Worm (Caenorhabditis elegans) whole organism, late embryonic: ENCODE results near the gene nhr-103.

Source experiments
- C08G9.2 ChIP-seq: sonication (generic microtip); optimal IDR thresholded peaks from 2 replicates; lab custom pipeline; 2016; ENCODE audit warnings: mild to moderate bottlenecking, missing genetic modification characterization, moderate library complexity, missing compliant biosample characterization
- F13H6.1 ChIP-seq: sonication (generic microtip); optimal IDR thresholded peaks from 2 replicates; lab custom pipeline; 2016; ENCODE audit warnings: missing genetic modification characterization, missing compliant biosample characterization
- Y22D7AL.16 ChIP-seq: sonication (generic microtip); optimal IDR thresholded peaks from 2 replicates; lab custom pipeline; 2016; ENCODE audit warnings: missing genetic modification characterization, missing compliant biosample characterization
- ahr-1 ChIP-seq: sonication (generic microtip); optimal IDR thresholded peaks from 2 replicates; lab custom pipeline; 2016; ENCODE audit warnings: missing genetic modification characterization, missing compliant biosample characterization
- ama-1 ChIP-seq: fragments of 150-350 bp; optimal IDR thresholded peaks from 2 replicates; lab custom pipeline; 2014
- ceh-14 ChIP-seq: sonication (generic microtip); optimal IDR thresholded peaks from 2 replicates; lab custom pipeline; 2016; ENCODE audit warnings: missing genotype, missing genetic modification characterization, missing compliant biosample characterization
- ceh-18 ChIP-seq: sonication (generic microtip); optimal IDR thresholded peaks from 2 replicates; lab custom pipeline; 2016; ENCODE audit warnings: missing genetic modification characterization, missing compliant biosample characterization
- ceh-19 ChIP-seq: fragments of 200-800 bp; sonication (Bioruptor generic); optimal IDR thresholded peaks from 2 replicates; lab custom pipeline; 2018; ENCODE audit warnings: mild to moderate bottlenecking, missing genetic modification characterization, missing compliant biosample characterization
- ceh-2 ChIP-seq: sonication (generic microtip); optimal IDR thresholded peaks from 2 replicates; lab custom pipeline; 2016; ENCODE audit warnings: missing genotype, missing genetic modification characterization, missing compliant biosample characterization
- ceh-24 ChIP-seq: sonication (generic microtip); optimal IDR thresholded peaks from 2 replicates; lab custom pipeline; 2016; ENCODE audit warnings: mild to moderate bottlenecking, missing genetic modification characterization, missing compliant biosample characterization
- ceh-34 ChIP-seq: sonication (generic microtip); optimal IDR thresholded peaks from 2 replicates; lab custom pipeline; 2016; ENCODE audit warnings: mild to moderate bottlenecking, missing genetic modification characterization, missing compliant biosample characterization
- ceh-45 ChIP-seq: fragments of 200-800 bp; sonication (Bioruptor generic); IDR thresholded peaks from 2 replicates; pipeline ENCODE4 v1.3.6; 2022; ENCODE audit warnings: missing genetic modification reagents, missing genetic modification characterization, missing compliant biosample characterization
- ceh-48 ChIP-seq: sonication (generic microtip); optimal IDR thresholded peaks from 2 replicates; lab custom pipeline; 2016; ENCODE audit warnings: missing genetic modification characterization, inconsistent platforms, missing compliant biosample characterization
- ceh-9 ChIP-seq: sonication (generic microtip); optimal IDR thresholded peaks from 2 replicates; lab custom pipeline; 2016; ENCODE audit warnings: mild to moderate bottlenecking, missing genetic modification characterization, inconsistent platforms, missing compliant biosample characterization
- che-1 ChIP-seq: sonication (generic microtip); optimal IDR thresholded peaks from 2 replicates; lab custom pipeline; 2016; ENCODE audit warnings: mild to moderate bottlenecking, missing genetic modification characterization, missing compliant biosample characterization
- dmd-4 ChIP-seq: sonication (generic microtip); optimal IDR thresholded peaks from 2 replicates; lab custom pipeline; 2016; ENCODE audit warnings: borderline replicate concordance, missing genetic modification characterization, missing compliant biosample characterization
- dve-1 ChIP-seq: sonication (generic microtip); optimal IDR thresholded peaks from 2 replicates; lab custom pipeline; 2017; ENCODE audit warnings: antibody characterized with exemption, mild to moderate bottlenecking, missing genetic modification characterization, missing compliant biosample characterization
- elt-2 ChIP-seq: sonication (generic microtip); optimal IDR thresholded peaks from 2 replicates; lab custom pipeline; 2016; ENCODE audit warnings: missing genetic modification reagents, missing genetic modification characterization, missing compliant biosample characterization
- elt-4 ChIP-seq: sonication (generic microtip); optimal IDR thresholded peaks from 2 replicates; lab custom pipeline; 2016; ENCODE audit warnings: missing genetic modification characterization, missing compliant biosample characterization
- ets-4 ChIP-seq: sonication (generic microtip); optimal IDR thresholded peaks from 2 replicates; lab custom pipeline; 2016; ENCODE audit warnings: missing genetic modification characterization, missing compliant biosample characterization
- fkh-10 ChIP-seq: fragments of 150-350 bp; optimal IDR thresholded peaks from 2 replicates; lab custom pipeline; 2014; ENCODE audit warnings: missing biosample characterization, missing genetic modification reagents, missing genetic modification characterization
- hlh-15 ChIP-seq: sonication (generic microtip); optimal IDR thresholded peaks from 2 replicates; lab custom pipeline; 2016; ENCODE audit warnings: missing genetic modification characterization, missing compliant biosample characterization
- hlh-6 ChIP-seq: sonication (generic microtip); optimal IDR thresholded peaks from 2 replicates; lab custom pipeline; 2016; ENCODE audit warnings: missing genotype, missing genetic modification characterization, missing compliant biosample characterization
- hlh-8 ChIP-seq: sonication (generic microtip); optimal IDR thresholded peaks from 2 replicates; lab custom pipeline; 2016; ENCODE audit warnings: missing genotype, missing genetic modification characterization, missing compliant biosample characterization
- lin-11 ChIP-seq: fragments of 200-800 bp; sonication (Bioruptor generic); optimal IDR thresholded peaks from 2 replicates; lab custom pipeline; 2018; ENCODE audit warnings: mild to moderate bottlenecking, missing genetic modification characterization, missing compliant biosample characterization
- nfya-1 ChIP-seq: sonication (generic microtip); optimal IDR thresholded peaks from 2 replicates; lab custom pipeline; 2017; ENCODE audit warnings: missing genetic modification characterization, mild to moderate bottlenecking, missing compliant biosample characterization, antibody characterized with exemption, moderate library complexity
- nhr-11 ChIP-seq: fragments of 150-350 bp; optimal IDR thresholded peaks from 2 replicates; lab custom pipeline; 2014; ENCODE audit warnings: missing biosample characterization, missing genetic modification characterization
- nhr-232 ChIP-seq: sonication (generic microtip); optimal IDR thresholded peaks from 2 replicates; lab custom pipeline; 2016; ENCODE audit warnings: missing genetic modification characterization, missing compliant biosample characterization
- odd-2 ChIP-seq: sonication (generic microtip); optimal IDR thresholded peaks from 2 replicates; lab custom pipeline; 2017; ENCODE audit warnings: antibody characterized with exemption, mild to moderate bottlenecking, missing genetic modification characterization, missing compliant biosample characterization
- pat-9 ChIP-seq: fragments of 200-800 bp; sonication (Bioruptor generic); optimal IDR thresholded peaks from 2 replicates; lab custom pipeline; 2018; ENCODE audit warnings: mild to moderate bottlenecking, missing genetic modification characterization, moderate library complexity, missing compliant biosample characterization
- pax-1 ChIP-seq: fragments of 150-350 bp; optimal IDR thresholded peaks from 2 replicates; lab custom pipeline; 2014; ENCODE audit warnings: missing biosample characterization, missing genetic modification characterization
- pqm-1 ChIP-seq: sonication (generic microtip); optimal IDR thresholded peaks from 2 replicates; lab custom pipeline; 2016; ENCODE audit warnings: missing genetic modification characterization, missing compliant biosample characterization
- rnt-1 ChIP-seq: sonication (generic microtip); optimal IDR thresholded peaks from 2 replicates; lab custom pipeline; 2016; ENCODE audit warnings: missing genetic modification characterization, missing compliant biosample characterization
- sdc-2 ChIP-seq: sonication (generic microtip); optimal IDR thresholded peaks from 2 replicates; lab custom pipeline; 2016; ENCODE audit warnings: missing genotype, missing genetic modification characterization, missing compliant biosample characterization
- sox-4 ChIP-seq: sonication (generic microtip); optimal IDR thresholded peaks from 2 replicates; lab custom pipeline; 2017; ENCODE audit warnings: mild to moderate bottlenecking, missing genetic modification characterization, inconsistent platforms, missing compliant biosample characterization
- syd-9 ChIP-seq: sonication (generic microtip); optimal IDR thresholded peaks from 2 replicates; lab custom pipeline; 2016; ENCODE audit warnings: mild to moderate bottlenecking, missing genetic modification characterization, moderate library complexity, missing compliant biosample characterization
- ttx-3 ChIP-seq: sonication (generic microtip); optimal IDR thresholded peaks from 2 replicates; lab custom pipeline; 2016; ENCODE audit warnings: missing genetic modification reagents, missing genetic modification characterization, missing compliant biosample characterization
- unc-3 ChIP-seq, 2 experiments: fragments of 200-800 bp in 1 of 2; sonication (Bioruptor generic) in 1 of 2; sonication (generic microtip) in 1 of 2; conservative IDR thresholded peaks in 1 of 2; optimal IDR thresholded peaks in 1 of 2; 2 replicates each; pipeline versions ENCODE4 v1.3.6 to Lab custom; 2016 to 2022; ENCODE audit warnings: missing compliant biosample characterization in 2 of 2, missing genetic modification characterization in 2 of 2, missing genetic modification reagents in 1 of 2
- unc-42 ChIP-seq: sonication (generic microtip); optimal IDR thresholded peaks from 2 replicates; lab custom pipeline; 2016; ENCODE audit warnings: missing genotype, missing genetic modification characterization, missing compliant biosample characterization
- unc-55 ChIP-seq: sonication (generic microtip); optimal IDR thresholded peaks from 2 replicates; lab custom pipeline; 2017; ENCODE audit warnings: missing biosample characterization, missing genetic modification reagents, missing genetic modification characterization
- zip-5 ChIP-seq: sonication (generic microtip); optimal IDR thresholded peaks from 2 replicates; lab custom pipeline; 2016; ENCODE audit warnings: missing genetic modification characterization, missing compliant biosample characterization
- ztf-16 ChIP-seq: sonication (generic microtip); optimal IDR thresholded peaks from 2 replicates; lab custom pipeline; 2017; ENCODE audit warnings: missing genetic modification characterization, missing compliant biosample characterization

Gene nhr-103

DNA sequence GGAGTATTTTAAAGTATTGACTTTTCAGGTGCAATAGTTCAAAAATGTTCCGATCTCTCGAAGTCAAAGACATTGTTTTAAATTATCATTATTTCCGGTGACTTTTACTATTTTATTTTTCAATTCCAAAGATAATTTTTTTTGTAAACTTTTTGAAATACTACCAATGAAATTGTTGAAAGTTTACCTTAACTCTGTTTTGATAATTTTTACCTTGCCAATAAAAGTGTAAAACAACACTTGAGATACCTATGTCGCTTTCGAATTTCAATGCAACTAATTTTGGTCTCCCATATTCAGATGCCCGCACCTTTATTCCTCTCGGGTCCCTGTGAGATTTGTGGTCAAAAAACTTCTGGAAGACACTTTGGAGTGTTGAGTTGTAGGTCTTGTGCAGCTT, at the start of gene nhr-103:
Gene nhr-103 (plus strand): TSS at position 301 of the 400 bp plus-strand sequence.
- TF ChIP-seq che-1 (tag; lab: Kevin White, UChicago) (no peak), ceh-48 (tag; lab: Kevin White, UChicago) (no peak), odd-2 (no peak), ceh-18 (tag; lab: Kevin White, UChicago) (no peak), sdc-2 (tag; lab: Kevin White, UChicago) (no peak), F13H6.1 (tag; lab: Kevin White, UChicago) (no peak), ceh-9 (tag; lab: Kevin White, UChicago) (no peak), ttx-3 (tag; lab: Kevin White, UChicago) (no peak), sox-4 (tag; lab: Kevin White, UChicago) (no peak), ceh-24 (tag; lab: Kevin White, UChicago) (no peak), ceh-34 (tag; lab: Kevin White, UChicago) (no peak), ceh-45 (GFP tag; lab: Robert Waterston, UW) (no peak), elt-2 (tag; lab: Kevin White, UChicago) (no peak), ceh-19 (no peak), ceh-14 (tag; lab: Kevin White, UChicago) (no peak), ahr-1 (tag; lab: Kevin White, UChicago) (no peak)

DNA sequence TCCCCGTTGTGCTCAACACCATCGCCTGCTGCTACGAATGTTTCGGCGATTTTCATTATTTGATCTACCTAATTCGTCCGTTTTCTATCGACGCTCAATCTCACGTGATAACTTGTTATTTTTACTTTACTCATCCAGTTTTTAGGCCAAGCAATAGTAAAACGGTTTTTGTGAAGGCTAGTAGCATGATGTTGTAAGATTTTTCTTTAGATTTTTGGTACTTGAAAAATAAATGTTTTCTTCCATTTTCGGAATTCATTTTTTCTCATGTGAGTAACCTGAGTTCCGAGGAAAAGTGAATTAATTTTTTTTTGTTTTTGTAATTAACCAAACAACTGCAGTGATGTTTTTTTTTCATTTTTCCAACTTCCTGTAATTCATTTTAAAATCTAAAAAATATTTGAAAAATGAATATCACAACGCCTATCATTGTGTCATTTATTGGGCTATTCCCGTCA, 47.9 kb upstream of the nhr-103 start, which contains the start of gene srbc-17:
Gene srbc-17 (plus strand): TSS at position 408 of the 458 bp plus-strand sequence.
- TF ChIP-seq rnt-1 (no peak), hlh-15 (tag; lab: Kevin White, UChicago) (no peak), unc-3 (GFP tag; conservative IDR thresholded peaks at IDR 0.05; lab: Robert Waterston, UW) (no peak), unc-3 (tag; optimal IDR thresholded peaks at IDR 0.05; lab: Kevin White, UChicago) (no peak), elt-4 (tag; lab: Kevin White, UChicago) (no peak), F13H6.1 (tag; lab: Kevin White, UChicago) (no peak), pqm-1 (tag; lab: Kevin White, UChicago) (no peak), lin-11 (tag; lab: Kevin White, UChicago) (no peak), unc-55 (no peak), nhr-232 (tag; lab: Kevin White, UChicago) (no peak), ztf-16 (no peak), che-1 (tag; lab: Kevin White, UChicago) (no peak), ttx-3 (tag; lab: Kevin White, UChicago) (no peak), nhr-11 (no peak), elt-2 (tag; lab: Kevin White, UChicago) (no peak)

DNA sequence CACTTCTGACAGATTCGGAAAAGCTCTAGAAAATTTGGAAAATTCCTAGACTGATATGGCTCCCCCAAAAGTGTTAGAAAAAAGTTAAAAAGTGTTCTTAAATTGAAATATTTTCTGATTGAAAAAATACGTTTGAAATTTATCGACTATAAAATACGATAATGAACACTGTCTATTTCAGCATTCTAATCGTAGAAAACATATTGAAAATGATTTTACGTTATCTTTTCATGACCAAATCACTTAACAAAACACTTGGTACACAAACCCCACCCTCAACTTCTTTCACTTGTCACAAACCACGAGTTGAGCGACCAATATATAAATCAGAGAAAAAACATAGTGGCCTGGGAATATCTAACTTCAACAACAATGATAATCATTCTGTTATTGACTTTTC, 46.0 kb upstream of the nhr-103 start, which contains the start of gene cyp-33C1:
Gene cyp-33C1 (plus strand): TSS at position 301 of the 400 bp plus-strand sequence.
- TF ChIP-seq zip-5 (tag; lab: Kevin White, UChicago): no peak
- no peak for TF ChIP-seq pat-9 (tag; lab: Kevin White, UChicago)

DNA sequence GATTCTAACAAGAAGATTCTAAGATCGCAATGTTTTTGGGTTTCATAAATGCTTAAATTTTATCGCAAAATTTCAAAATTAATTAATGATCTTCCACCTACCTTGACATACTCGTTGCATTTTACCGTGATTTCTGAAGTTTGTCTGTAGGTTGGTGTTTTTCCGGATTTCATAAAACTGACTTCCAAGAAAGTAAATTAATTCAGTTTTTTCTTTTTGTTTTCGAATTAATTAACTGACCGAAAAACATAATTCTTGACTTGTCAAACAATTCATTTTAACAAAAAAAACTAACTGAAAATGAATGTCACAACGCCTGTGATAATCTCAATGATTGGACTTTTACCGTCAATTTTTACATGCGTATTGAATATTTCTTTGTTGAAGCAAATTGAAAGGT, 43.5 kb upstream of the nhr-103 start, which contains the start of gene srbc-16:
Gene srbc-16 (plus strand): TSS at position 301 of the 400 bp plus-strand sequence.
- TF ChIP-seq dve-1 (tag; lab: Kevin White, UChicago): no peak
- TF ChIP-seq elt-2 (tag; lab: Kevin White, UChicago): no peak
- no peak for TF ChIP-seq C08G9.2 (tag; lab: Kevin White, UChicago)
- TF ChIP-seq lin-11 (tag; lab: Kevin White, UChicago): no peak

DNA sequence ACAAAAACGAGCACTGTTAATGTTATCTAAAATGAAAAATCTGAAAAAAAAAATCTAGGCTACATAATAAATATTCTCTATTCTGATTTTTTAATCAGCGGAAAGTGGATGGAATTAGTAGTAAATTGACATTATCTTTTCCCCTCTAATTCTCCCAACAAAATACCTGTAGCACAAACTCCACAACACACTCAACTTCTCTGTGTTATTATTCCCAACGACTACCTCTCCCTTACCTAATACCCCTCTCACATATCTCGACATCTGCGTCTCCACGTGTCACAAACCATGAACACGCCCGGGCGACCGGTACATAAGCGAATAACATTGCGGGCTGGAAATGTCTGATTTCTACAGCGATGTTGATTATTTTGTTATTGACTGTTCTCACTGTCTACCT, 42.1 kb upstream of the nhr-103 start, which contains the start of gene cyp-33C2:
Gene cyp-33C2 (plus strand): TSS at position 327 of the 400 bp plus-strand sequence.
- TF ChIP-seq ceh-2 (tag; lab: Kevin White, UChicago): no peak
- TF ChIP-seq Y22D7AL.16: no peak
- TF ChIP-seq syd-9 (tag; lab: Kevin White, UChicago): no peak
- TF ChIP-seq unc-42 (tag; lab: Kevin White, UChicago): no peak
- no peak for TF ChIP-seq ztf-16
- TF ChIP-seq elt-2 (tag; lab: Kevin White, UChicago): no peak
- TF ChIP-seq ets-4 (tag; lab: Kevin White, UChicago): no peak
- no peak for TF ChIP-seq hlh-8 (tag; lab: Kevin White, UChicago)
- no peak for TF ChIP-seq zip-5 (tag; lab: Kevin White, UChicago)
- no peak for TF ChIP-seq ama-1 (lab: Kevin White, UChicago)
- TF ChIP-seq dmd-4 (tag; lab: Kevin White, UChicago): no peak
- no peak for TF ChIP-seq fkh-10 (GFP tag; lab: Kevin White, UChicago)
- no peak for TF ChIP-seq ceh-9 (tag; lab: Kevin White, UChicago)
- TF ChIP-seq sox-4 (tag; lab: Kevin White, UChicago): no peak
- no peak for TF ChIP-seq odd-2
- TF ChIP-seq ttx-3 (tag; lab: Kevin White, UChicago): no peak
- TF ChIP-seq ceh-18 (tag; lab: Kevin White, UChicago): no peak
- no peak for TF ChIP-seq hlh-6 (tag; lab: Kevin White, UChicago)
- TF ChIP-seq nfya-1 (tag; lab: Kevin White, UChicago): no peak
- TF ChIP-seq pax-1 (tag; lab: Kevin White, UChicago): no peak
